Fruit fly (Drosophila melanogaster) whole organism, wandering third instar larva: ENCODE results near the gene beat-VII.

Experiments
- Abd-B ChIP-seq: fragments of >200 bp; optimal IDR thresholded peaks from 2 replicates; lab custom pipeline; 2017; ENCODE audit warnings: missing biosample characterization, missing genetic modification characterization
- CG32264 ChIP-seq: fragments of 200-800 bp; sonication (Bioruptor generic); optimal IDR thresholded peaks from 2 replicates; lab custom pipeline; 2016; ENCODE audit warnings: missing biosample characterization, missing genetic modification characterization
- CG9705 ChIP-seq: fragments of 200-800 bp; sonication (Bioruptor generic); optimal IDR thresholded peaks from 2 replicates; lab custom pipeline; 2018; ENCODE audit warnings: missing biosample characterization, mild to moderate bottlenecking, missing genetic modification characterization
- CrebA ChIP-seq: fragments of 200-800 bp; sonication (Bioruptor generic); optimal IDR thresholded peaks from 2 replicates; lab custom pipeline; 2016; ENCODE audit warnings: missing biosample characterization, mild to moderate bottlenecking, missing genetic modification characterization, borderline replicate concordance
- Dfd ChIP-seq: fragments of >200 bp; optimal IDR thresholded peaks from 2 replicates; lab custom pipeline; 2017; ENCODE audit warnings: missing biosample characterization, missing genetic modification characterization
- GATAd ChIP-seq: sonication (Bioruptor generic); optimal IDR thresholded peaks from 2 replicates; lab custom pipeline; 2016; ENCODE audit warnings: missing biosample characterization, missing genetic modification characterization
- HLH106 ChIP-seq: fragments of 200-800 bp; optimal IDR thresholded peaks from 3 replicates; lab custom pipeline; 2019; ENCODE audit warnings: missing biosample characterization, mild to moderate bottlenecking, missing genetic modification characterization, moderate library complexity
- Hnf4 ChIP-seq: fragments of 200-800 bp; sonication (Bioruptor generic); optimal IDR thresholded peaks from 2 replicates; lab custom pipeline; 2016; ENCODE audit warnings: missing biosample characterization, mild to moderate bottlenecking, missing genetic modification characterization
- Hr78 ChIP-seq: fragments of >200 bp; optimal IDR thresholded peaks from 2 replicates; lab custom pipeline; 2017; ENCODE audit warnings: missing biosample characterization, missing genetic modification characterization
- Jra ChIP-seq: sonication (Bioruptor generic); optimal IDR thresholded peaks from 2 replicates; lab custom pipeline; 2016; ENCODE audit warnings: missing biosample characterization, missing genetic modification characterization
- Mio ChIP-seq: sonication (Bioruptor generic); optimal IDR thresholded peaks from 2 replicates; lab custom pipeline; 2016; ENCODE audit warnings: missing biosample characterization, missing genetic modification characterization
- Myc ChIP-seq: fragments of >200 bp; optimal IDR thresholded peaks from 2 replicates; lab custom pipeline; 2017
- OdsH ChIP-seq: fragments of 200-800 bp; sonication (Bioruptor generic); optimal IDR thresholded peaks from 2 replicates; lab custom pipeline; 2016; ENCODE audit warnings: missing biosample characterization, mild to moderate bottlenecking, missing genetic modification characterization
- Rel ChIP-seq, 2 experiments: fragments of 200-800 bp; sonication (Bioruptor generic) in 1 of 2; optimal IDR thresholded peaks; 2 replicates in 1 of 2; 3 replicates in 1 of 2; lab custom pipeline; 2016 to 2019; ENCODE audit warnings: mild to moderate bottlenecking in 2 of 2, missing biosample characterization in 2 of 2, missing genetic modification characterization in 2 of 2, moderate library complexity in 1 of 2
- Sp1 ChIP-seq: fragments of 200-800 bp; sonication (Bioruptor generic); optimal IDR thresholded peaks from 3 replicates; lab custom pipeline; 2019; ENCODE audit warnings: missing biosample characterization, mild to moderate bottlenecking, missing genetic modification characterization, moderate library complexity
- Vsx2 ChIP-seq: fragments of 200-300, 225-300 bp; sonication (Bioruptor generic); optimal IDR thresholded peaks from 2 replicates; lab custom pipeline; 2018; ENCODE audit warnings: missing biosample characterization, missing genetic modification characterization; ENCODE audit not compliant: partially characterized antibody
- brk ChIP-seq: fragments of 200-800 bp; sonication (Bioruptor generic); optimal IDR thresholded peaks from 2 replicates; lab custom pipeline; 2016; ENCODE audit warnings: missing biosample characterization, mild to moderate bottlenecking, missing genetic modification characterization
- dl ChIP-seq, 2 experiments: fragments of 175-275, 200-275 bp in 1 of 2; fragments of 200-275 bp in 1 of 2; sonication (Bioruptor generic); optimal IDR thresholded peaks; lab custom pipeline; 2018; ENCODE audit warnings: mild to moderate bottlenecking in 2 of 2, missing biosample characterization in 2 of 2, missing genetic modification characterization in 2 of 2, moderate library complexity in 2 of 2; ENCODE audit not compliant: partially characterized antibody in 2 of 2, insufficient read depth in 1 of 2
- dmrt93B ChIP-seq: fragments of 200-800 bp; sonication (Bioruptor generic); optimal IDR thresholded peaks from 2 replicates; lab custom pipeline; 2018; ENCODE audit warnings: missing biosample characterization, mild to moderate bottlenecking, missing genetic modification characterization
- dsf ChIP-seq: sonication (Bioruptor generic); optimal IDR thresholded peaks from 2 replicates; lab custom pipeline; 2016; ENCODE audit warnings: missing biosample characterization, missing genetic modification characterization, borderline replicate concordance
- ey ChIP-seq: fragments of 200-800 bp; sonication (Bioruptor generic); optimal IDR thresholded peaks from 2 replicates; lab custom pipeline; 2016; ENCODE audit warnings: missing biosample characterization, missing genetic modification characterization
- foxo ChIP-seq, 2 experiments: fragments of 200-800 bp; sonication (Bioruptor generic); optimal IDR thresholded peaks; 2 replicates in 1 of 2; 3 replicates in 1 of 2; lab custom pipeline; 2016 to 2017; ENCODE audit warnings: missing biosample characterization in 2 of 2, missing genetic modification characterization in 2 of 2
- fru ChIP-seq: fragments of 200-800 bp; sonication (Bioruptor generic); optimal IDR thresholded peaks from 3 replicates; lab custom pipeline; 2016; ENCODE audit warnings: missing biosample characterization, mild to moderate bottlenecking, missing genetic modification characterization
- h ChIP-seq: fragments of 200-800 bp; sonication (Bioruptor generic); optimal IDR thresholded peaks from 3 replicates; lab custom pipeline; 2016; ENCODE audit warnings: missing biosample characterization, mild to moderate bottlenecking, missing genetic modification characterization
- jim ChIP-seq: fragments of 175-275, 200-325 bp; sonication (Bioruptor generic); optimal IDR thresholded peaks from 2 replicates; lab custom pipeline; 2016; ENCODE audit warnings: missing biosample characterization, mild to moderate bottlenecking, missing genetic modification characterization
- lola ChIP-seq: fragments of >200 bp; optimal IDR thresholded peaks from 2 replicates; lab custom pipeline; 2017; ENCODE audit warnings: missing biosample characterization, missing genetic modification characterization
- pan ChIP-seq: fragments of >200 bp; optimal IDR thresholded peaks from 2 replicates; lab custom pipeline; 2017
- rgr ChIP-seq: fragments of 200-800 bp; sonication (Bioruptor generic); optimal IDR thresholded peaks from 3 replicates; lab custom pipeline; 2016; ENCODE audit warnings: missing biosample characterization, mild to moderate bottlenecking, missing genetic modification characterization
- sv ChIP-seq: fragments of 200-800 bp; sonication (Bioruptor generic); optimal IDR thresholded peaks from 3 replicates; lab custom pipeline; 2016; ENCODE audit warnings: missing biosample characterization, missing genetic modification characterization
- tai ChIP-seq: sonication (Bioruptor generic); optimal IDR thresholded peaks from 2 replicates; lab custom pipeline; 2016; ENCODE audit warnings: missing biosample characterization, missing genetic modification characterization
- usp ChIP-seq: fragments of >200 bp; optimal IDR thresholded peaks from 2 replicates; lab custom pipeline; 2017; ENCODE audit warnings: missing biosample characterization, missing genetic modification characterization
- woc ChIP-seq: sonication (Bioruptor generic); optimal IDR thresholded peaks from 2 replicates; lab custom pipeline; 2016; ENCODE audit warnings: missing biosample characterization, mild to moderate bottlenecking, missing genetic modification characterization

The beat-VII gene

dm6 chr3R:26714109-26714576 is 32.4 kb upstream of the beat-VII start, which contains the start of gene amon (continued):
- TF ChIP-seq OdsH (GFP tag; lab: Kevin White, UChicago): peak; percentile 93
- TF ChIP-seq CG9705 (GFP tag; lab: Kevin White, UChicago): peak; percentile 89
- peak; percentile 47 to 97 for TF ChIP-seq foxo (GFP tag; optimal IDR thresholded peaks at IDR 0.05; lab: Kevin White, UChicago)
- no peak for TF ChIP-seq jim (GFP tag; lab: Kevin White, UChicago)
- TF ChIP-seq Vsx2 (GFP tag; lab: Kevin White, UChicago): no peak
- TF ChIP-seq sv: peak; percentile 98
- TF ChIP-seq CG32264 (GFP tag; lab: Kevin White, UChicago): peak; percentile 81

- TF ChIP-seq pan (lab: Kevin White, UChicago) (no peak), h (no peak), rgr (GFP tag; lab: Kevin White, UChicago) (no peak), sv (no peak), fru (no peak), CG32264 (GFP tag; lab: Kevin White, UChicago) (no peak)
Observed at dm6 chr3R:26704310-26704709, 22.5 kb upstream of the beat-VII start.

- TF ChIP-seq Jra (GFP tag; lab: Kevin White, UChicago) (no peak), ey (GFP tag; lab: Kevin White, UChicago) (no peak), dsf (GFP tag; lab: Kevin White, UChicago) (no peak), Myc (lab: Kevin White, UChicago) (no peak), CG32264 (GFP tag; lab: Kevin White, UChicago) (no peak), Sp1 (GFP tag; lab: Kevin White, UChicago) (no peak), OdsH (GFP tag; lab: Kevin White, UChicago) (no peak), Vsx2 (GFP tag; lab: Kevin White, UChicago) (no peak), Hr78 (GFP tag; lab: Kevin White, UChicago) (no peak), rgr (GFP tag; lab: Kevin White, UChicago) (no peak), tai (GFP tag; lab: Kevin White, UChicago) (no peak), Abd-B (no peak), usp (GFP tag; lab: Kevin White, UChicago) (no peak), fru (no peak), h (no peak), woc (GFP tag; lab: Kevin White, UChicago) (no peak), CG9705 (GFP tag; lab: Kevin White, UChicago) (no peak), CrebA (GFP tag; lab: Kevin White, UChicago) (no peak), foxo (GFP tag; optimal IDR thresholded peaks at IDR 0.05; lab: Kevin White, UChicago) (no peak), Rel (GFP tag; optimal IDR thresholded peaks at IDR 0.05; lab: Kevin White, UChicago) (no peak), Rel (tag; optimal IDR thresholded peaks at IDR 0.05; lab: Kevin White, UChicago) (no peak)
Observed at dm6 chr3R:26700125-26700524, 18.4 kb upstream of the beat-VII start.

- no peak for TF ChIP-seq CG9705 (GFP tag; lab: Kevin White, UChicago)
- no peak for TF ChIP-seq CrebA (GFP tag; lab: Kevin White, UChicago)
- TF ChIP-seq dsf (GFP tag; lab: Kevin White, UChicago): no peak
- TF ChIP-seq ey (GFP tag; lab: Kevin White, UChicago): no peak
- no peak for TF ChIP-seq HLH106
- no peak for TF ChIP-seq dmrt93B (GFP tag; lab: Kevin White, UChicago)
- no peak for TF ChIP-seq h
- no peak for TF ChIP-seq Rel (GFP tag; optimal IDR thresholded peaks at IDR 0.05; lab: Kevin White, UChicago)
- TF ChIP-seq Rel (tag; optimal IDR thresholded peaks at IDR 0.05; lab: Kevin White, UChicago): no peak
- TF ChIP-seq jim (GFP tag; lab: Kevin White, UChicago): no peak
- TF ChIP-seq dl (GFP tag; optimal IDR thresholded peaks at IDR 0.05; lab: Kevin White, UChicago; ENCODE audit: insufficient read depth in 1 of 2, partially characterized antibody in 2 of 2): no peak
- no peak for TF ChIP-seq brk (GFP tag; lab: Kevin White, UChicago)
- TF ChIP-seq Mio (GFP tag; lab: Kevin White, UChicago): no peak
- no peak for TF ChIP-seq lola
- TF ChIP-seq CG32264 (GFP tag; lab: Kevin White, UChicago): no peak
- no peak for TF ChIP-seq Hr78 (GFP tag; lab: Kevin White, UChicago)
- TF ChIP-seq sv: no peak
- TF ChIP-seq GATAd: no peak
Observed at dm6 chr3R:26693490-26693889, 11.7 kb upstream of the beat-VII start, which contains the start of gene TwdlQ. Gene TwdlQ (minus strand): TSS chr3R:26693590.

- TF ChIP-seq Vsx2 (GFP tag; lab: Kevin White, UChicago) (no peak), Hnf4 (GFP tag; lab: Kevin White, UChicago) (no peak), HLH106 (no peak), h (no peak), Mio (GFP tag; lab: Kevin White, UChicago) (no peak), tai (GFP tag; lab: Kevin White, UChicago) (no peak), Dfd (no peak)
Observed at dm6 chr3R:26690197-26690596, 8.4 kb upstream of the beat-VII start.
